Fruit fly (Drosophila melanogaster) whole organism, prepupa: ENCODE results near the gene CG15547.
A peak's percentile ranks its signal among the peaks of the same experiment; 100 is the strongest.

Source experiments
- Blimp-1 ChIP-seq: fragments of 200-800 bp; sonication (Bioruptor generic); optimal IDR thresholded peaks from 3 replicates; lab custom pipeline; 2017; ENCODE audit warnings: missing biosample characterization, missing genetic modification characterization, mild to moderate bottlenecking, moderate library complexity, missing genetic modification reagents
- CG31627 ChIP-seq: fragments of 200-800 bp; sonication (Bioruptor generic); optimal IDR thresholded peaks from 3 replicates; lab custom pipeline; 2016; ENCODE audit warnings: missing biosample characterization, missing genetic modification characterization
- CG6792 ChIP-seq: fragments of 200-800 bp; sonication (Bioruptor generic); optimal IDR thresholded peaks from 3 replicates; lab custom pipeline; 2016; ENCODE audit warnings: missing biosample characterization, missing genetic modification characterization
- CG6808 ChIP-seq: fragments of 200-800 bp; sonication (Bioruptor generic); optimal IDR thresholded peaks from 3 replicates; lab custom pipeline; 2017; ENCODE audit warnings: missing biosample characterization, missing genetic modification characterization, mild to moderate bottlenecking, moderate library complexity, missing genetic modification reagents
- CG8119 ChIP-seq: fragments of 200-800 bp; sonication (Bioruptor generic); IDR thresholded peaks from 3 replicates; pipeline ENCODE4 v1.3.6; 2022; ENCODE audit warnings: missing biosample characterization, missing genetic modification characterization
- CG9139 ChIP-seq: fragments of 200-800 bp; sonication (Bioruptor generic); optimal IDR thresholded peaks from 3 replicates; lab custom pipeline; 2017; ENCODE audit warnings: missing biosample characterization, mild to moderate bottlenecking, missing genetic modification characterization
- Eip93F ChIP-seq: fragments of 200-800 bp; sonication (Bioruptor generic); optimal IDR thresholded peaks from 2 replicates; lab custom pipeline; 2016; ENCODE audit warnings: missing biosample characterization, mild to moderate bottlenecking, missing genetic modification characterization
- Ets21C ChIP-seq: fragments of 200-800 bp; sonication (Bioruptor generic); optimal IDR thresholded peaks from 3 replicates; lab custom pipeline; 2016; ENCODE audit warnings: missing biosample characterization, missing genetic modification characterization
- Lpt ChIP-seq: fragments of 200-800 bp; sonication (Bioruptor generic); optimal IDR thresholded peaks from 3 replicates; lab custom pipeline; 2016; ENCODE audit warnings: missing biosample characterization, missing genetic modification characterization
- dsx ChIP-seq: fragments of 200-800 bp; optimal IDR thresholded peaks from 3 replicates; lab custom pipeline; 2019; ENCODE audit warnings: missing biosample characterization, mild to moderate bottlenecking, missing genetic modification characterization, moderate library complexity; ENCODE audit not compliant: poor library complexity, severe bottlenecking
- esn ChIP-seq: fragments of 200-800 bp; sonication (Bioruptor generic); optimal IDR thresholded peaks from 2 replicates; lab custom pipeline; 2016; ENCODE audit warnings: missing biosample characterization, mild to moderate bottlenecking, missing genetic modification characterization, moderate library complexity
- lz ChIP-seq: fragments of 200-800 bp; sonication (Bioruptor generic); optimal IDR thresholded peaks from 3 replicates; lab custom pipeline; 2016; ENCODE audit warnings: missing biosample characterization, missing genetic modification characterization
- spab ChIP-seq: fragments of 200-800 bp; sonication (Bioruptor generic); optimal IDR thresholded peaks from 2 replicates; lab custom pipeline; 2017; ENCODE audit warnings: missing biosample characterization, mild to moderate bottlenecking, missing genetic modification characterization, missing genetic modification reagents

DNA sequence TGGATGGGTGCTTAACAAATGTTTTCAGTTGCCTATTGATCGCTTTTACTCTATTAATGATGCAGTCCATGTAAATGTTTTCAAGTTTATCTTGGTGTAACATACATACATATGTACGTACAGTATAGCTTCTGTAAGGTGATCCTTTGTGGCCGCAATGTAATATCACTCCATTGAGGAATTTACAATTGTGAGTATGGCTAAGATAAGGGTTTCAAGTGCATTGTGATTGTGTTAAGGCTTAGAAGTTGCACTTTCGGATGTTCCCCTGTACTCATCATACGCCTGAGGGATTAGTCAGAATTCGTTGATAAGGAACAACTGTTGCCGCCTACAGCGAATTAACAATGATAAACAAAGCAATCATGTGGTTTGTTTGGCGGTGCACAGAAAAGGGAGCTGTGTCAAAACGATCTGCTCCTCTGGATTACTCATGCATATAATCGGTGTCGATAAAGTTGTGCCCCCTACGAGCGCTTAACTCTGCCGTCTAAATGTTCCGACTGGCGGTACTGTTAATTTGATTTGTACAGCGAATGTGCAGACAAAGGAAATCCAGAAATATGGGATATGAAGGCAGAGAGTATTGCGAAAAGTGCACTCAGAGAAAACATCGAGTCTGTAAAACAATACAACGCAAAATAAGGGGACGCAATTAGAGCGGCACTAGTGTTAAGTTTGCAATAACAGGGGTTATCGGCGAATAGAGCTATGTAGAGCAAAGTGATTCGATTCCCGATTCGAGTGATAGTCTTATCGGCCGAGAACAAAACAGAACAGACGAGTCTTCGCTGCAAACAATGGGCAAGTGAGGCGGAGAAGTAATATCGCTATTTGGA, 4.6 kb upstream of the CG15547 start:
- TF ChIP-seq CG6792 (GFP tag; lab: Kevin White, UChicago) (peak; percentile 83), CG6808 (GFP tag; lab: Kevin White, UChicago) (peak; percentile 50), CG8119 (GFP tag; lab: Robert Waterston, UW) (peak; percentile 71), Blimp-1 (peak; percentile 55), esn (GFP tag; lab: Kevin White, UChicago) (peak; percentile 89), Ets21C (peak; percentile 85), dsx (peak; percentile 53), CG9139 (GFP tag; lab: Kevin White, UChicago) (peak; percentile 23), CG31627 (GFP tag; lab: Kevin White, UChicago) (peak; percentile 93), Lpt (peak; percentile 68), spab (GFP tag; lab: Kevin White, UChicago) (peak; percentile 57), Eip93F (GFP tag; lab: Kevin White, UChicago) (peak; percentile 38), lz (GFP tag; lab: Kevin White, UChicago) (peak; percentile 89)
